Worm (Caenorhabditis elegans) whole organism, young adult: Measurements from ENCODE around the gene rec-8.
A peak's percentile ranks its signal among the peaks of the same experiment; 100 is the strongest.

Experiments used
- B0019.2 ChIP-seq: fragments of 200-800 bp; sonication (Bioruptor generic); conservative IDR thresholded peaks from 2 replicates; pipeline ENCODE4 v1.3.6; 2022; ENCODE audit warnings: missing genetic modification reagents, missing genetic modification characterization, missing compliant biosample characterization
- B0261.1 ChIP-seq: sonication (generic microtip); optimal IDR thresholded peaks from 2 replicates; lab custom pipeline; 2016; ENCODE audit warnings: mild to moderate bottlenecking, missing genetic modification characterization, moderate library complexity, missing compliant biosample characterization
- F22D6.2 ChIP-seq: sonication (generic microtip); optimal IDR thresholded peaks from 2 replicates; lab custom pipeline; 2016; ENCODE audit warnings: mild to moderate bottlenecking, missing genetic modification characterization, missing compliant biosample characterization
- F57A8.1 ChIP-seq: fragments of 200-800 bp; sonication (Bioruptor generic); optimal IDR thresholded peaks from 2 replicates; lab custom pipeline; 2018; ENCODE audit warnings: mild to moderate bottlenecking, missing genetic modification characterization, moderate library complexity, missing compliant biosample characterization
- F57C9.4 ChIP-seq: sonication (generic microtip); optimal IDR thresholded peaks from 2 replicates; lab custom pipeline; 2017; ENCODE audit warnings: mild to moderate bottlenecking, missing genetic modification characterization, missing compliant biosample characterization
- Y53G8AR.9 ChIP-seq: fragments of 200-800 bp; sonication (Bioruptor generic); conservative IDR thresholded peaks from 2 replicates; pipeline ENCODE4 v1.3.6; 2022; ENCODE audit warnings: missing genetic modification reagents, missing genetic modification characterization, missing compliant biosample characterization
- Y79H2A.3 ChIP-seq: fragments of 200-800 bp; sonication (Bioruptor generic); conservative IDR thresholded peaks from 2 replicates; pipeline ENCODE4 v1.3.6; 2022; ENCODE audit warnings: missing genetic modification reagents, missing genetic modification characterization, missing compliant biosample characterization
- ZK185.1 ChIP-seq: sonication (generic microtip); optimal IDR thresholded peaks from 2 replicates; lab custom pipeline; 2016; ENCODE audit warnings: mild to moderate bottlenecking, missing genetic modification characterization, missing compliant biosample characterization; ENCODE audit not compliant: poor library complexity, severe bottlenecking
- akir-1 ChIP-seq: fragments of 200-800 bp; sonication (Bioruptor generic); optimal IDR thresholded peaks from 2 replicates; lab custom pipeline; 2018; ENCODE audit warnings: mild to moderate bottlenecking, missing genetic modification characterization, moderate library complexity, missing compliant biosample characterization
- ama-1 ChIP-seq, 3 experiments: fragments of 150-350 bp in 1 of 3; sonication (generic microtip) in 2 of 3; optimal IDR thresholded peaks; 2 replicates each; lab custom pipeline; 2014 to 2018; ENCODE audit warnings: missing biosample characterization in 2 of 3, missing genetic modification characterization in 2 of 3, missing genetic modification reagents in 2 of 3
- aptf-3 ChIP-seq: fragments of 200-800 bp; sonication (Bioruptor generic); IDR thresholded peaks from 2 replicates; pipeline ENCODE4 v1.3.6; 2022; ENCODE audit warnings: missing genetic modification characterization, missing compliant biosample characterization
- atf-7 ChIP-seq: sonication (generic microtip); optimal IDR thresholded peaks from 2 replicates; lab custom pipeline; 2017; ENCODE audit warnings: mild to moderate bottlenecking, missing genetic modification characterization, missing compliant biosample characterization
- attf-6 ChIP-seq: fragments of 200-800 bp; sonication (Bioruptor generic); IDR thresholded peaks from 2 replicates; pipeline ENCODE4 v1.3.6; 2022; ENCODE audit warnings: missing genetic modification reagents, missing genetic modification characterization, missing compliant biosample characterization
- bed-2 ChIP-seq: fragments of 200-800 bp; sonication (Bioruptor generic); IDR thresholded peaks from 2 replicates; pipeline ENCODE4 v1.3.6; 2022; ENCODE audit warnings: missing genetic modification reagents, missing genetic modification characterization, missing compliant biosample characterization
- cebp-1 ChIP-seq, 2 experiments: fragments of 200-800 bp in 1 of 2; sonication (Bioruptor generic) in 1 of 2; sonication (generic microtip) in 1 of 2; IDR thresholded peaks in 1 of 2; optimal IDR thresholded peaks in 1 of 2; 2 replicates each; pipeline versions ENCODE4 v1.3.6 to Lab custom; 2017 to 2022; ENCODE audit warnings: missing compliant biosample characterization in 2 of 2, missing genetic modification characterization in 2 of 2, mild to moderate bottlenecking in 1 of 2, missing genetic modification reagents in 1 of 2, moderate library complexity in 1 of 2
- cebp-2 ChIP-seq: fragments of 200-800 bp; sonication (Bioruptor generic); IDR thresholded peaks from 2 replicates; pipeline ENCODE4 v1.3.6; 2022; ENCODE audit warnings: missing genetic modification characterization, missing compliant biosample characterization
- ceh-27 ChIP-seq: fragments of 200-800 bp; sonication (Bioruptor generic); optimal IDR thresholded peaks from 2 replicates; lab custom pipeline; 2018; ENCODE audit warnings: mild to moderate bottlenecking, missing genetic modification characterization, moderate library complexity, missing compliant biosample characterization
- dox-1 ChIP-seq: fragments of 200-800 bp; sonication (Bioruptor generic); IDR thresholded peaks from 2 replicates; pipeline ENCODE4 v1.3.6; 2022; ENCODE audit warnings: missing genetic modification reagents, missing genetic modification characterization, missing compliant biosample characterization
- dpff-1 ChIP-seq: sonication (generic microtip); optimal IDR thresholded peaks from 2 replicates; lab custom pipeline; 2017; ENCODE audit warnings: mild to moderate bottlenecking, missing genetic modification characterization, missing compliant biosample characterization
- dpl-1 ChIP-seq: fragments of 150-350 bp; optimal IDR thresholded peaks from 2 replicates; lab custom pipeline; 2014; ENCODE audit warnings: missing biosample characterization, missing genetic modification reagents, missing genetic modification characterization
- fkh-3 ChIP-seq: sonication (generic microtip); optimal IDR thresholded peaks from 2 replicates; lab custom pipeline; 2016; ENCODE audit warnings: mild to moderate bottlenecking, missing genetic modification characterization, missing compliant biosample characterization
- gei-17 ChIP-seq: fragments of 200-800 bp; sonication (Bioruptor generic); optimal IDR thresholded peaks from 2 replicates; lab custom pipeline; 2018; ENCODE audit warnings: mild to moderate bottlenecking, missing genetic modification characterization, missing compliant biosample characterization
- hmg-1.2 ChIP-seq: fragments of 200-800 bp; sonication (Bioruptor generic); IDR thresholded peaks from 2 replicates; pipeline ENCODE4 v1.3.6; 2022; ENCODE audit warnings: missing genetic modification reagents, missing genetic modification characterization, missing compliant biosample characterization
- hsf-1 ChIP-seq: fragments of 200-800 bp; sonication (Bioruptor generic); IDR thresholded peaks from 2 replicates; pipeline ENCODE4 v1.3.6; 2022; ENCODE audit warnings: missing genetic modification reagents, missing genetic modification characterization, missing compliant biosample characterization
- lag-1 ChIP-seq: fragments of 200-800 bp; sonication (Bioruptor generic); IDR thresholded peaks from 2 replicates; pipeline ENCODE4 v1.3.6; 2022; ENCODE audit warnings: missing genetic modification reagents, missing genetic modification characterization, missing compliant biosample characterization
- let-607 ChIP-seq, 2 experiments: fragments of 200-800 bp in 1 of 2; sonication (Bioruptor generic) in 1 of 2; sonication (generic microtip) in 1 of 2; optimal IDR thresholded peaks; 2 replicates each; lab custom pipeline; 2016 to 2018; ENCODE audit warnings: mild to moderate bottlenecking in 2 of 2, missing compliant biosample characterization in 2 of 2, missing genetic modification characterization in 2 of 2, moderate library complexity in 2 of 2, missing genotype in 1 of 2
- lin-40 ChIP-seq: sonication (generic microtip); optimal IDR thresholded peaks from 2 replicates; lab custom pipeline; 2016; ENCODE audit warnings: missing genetic modification characterization, mild to moderate bottlenecking, missing compliant biosample characterization, missing genotype, missing genetic modification reagents
- madf-3 ChIP-seq: fragments of 200-800 bp; sonication (Bioruptor generic); IDR thresholded peaks from 2 replicates; pipeline ENCODE4 v1.3.6; 2022; ENCODE audit warnings: missing genetic modification reagents, missing genetic modification characterization, missing compliant biosample characterization
- madf-8 ChIP-seq: fragments of 200-800 bp; sonication (Bioruptor generic); conservative IDR thresholded peaks from 2 replicates; pipeline ENCODE4 v1.3.6; 2022; ENCODE audit warnings: missing genetic modification reagents, missing genetic modification characterization, missing compliant biosample characterization
- nfya-2 ChIP-seq: fragments of 200-800 bp; sonication (Bioruptor generic); IDR thresholded peaks from 2 replicates; pipeline ENCODE4 v1.3.6; 2022; ENCODE audit warnings: missing genetic modification reagents, missing genetic modification characterization, missing compliant biosample characterization
- nfyb-1 ChIP-seq: fragments of 200-800 bp; sonication (Bioruptor generic); IDR thresholded peaks from 2 replicates; pipeline ENCODE4 v1.3.6; 2022; ENCODE audit warnings: missing genetic modification reagents, missing genetic modification characterization, missing compliant biosample characterization
- pbrm-1 ChIP-seq: fragments of 200-800 bp; sonication (Bioruptor generic); IDR thresholded peaks from 2 replicates; pipeline ENCODE4 v1.3.6; 2022; ENCODE audit warnings: missing genetic modification reagents, missing genetic modification characterization, missing compliant biosample characterization
- repo-1 ChIP-seq: sonication (generic microtip); optimal IDR thresholded peaks from 2 replicates; lab custom pipeline; 2017; ENCODE audit warnings: mild to moderate bottlenecking, missing genetic modification characterization, missing compliant biosample characterization
- snpc-3.4 ChIP-seq: sonication (generic microtip); optimal IDR thresholded peaks from 2 replicates; lab custom pipeline; 2017; ENCODE audit warnings: missing genetic modification characterization, mild to moderate bottlenecking, missing compliant biosample characterization, antibody characterized with exemption, moderate library complexity, missing genotype, missing genetic modification reagents
- snpc-4 ChIP-seq, 5 experiments: fragments of 150-350 bp in 1 of 5; sonication (generic microtip) in 4 of 5; optimal IDR thresholded peaks; 2 replicates each; lab custom pipeline; 2014 to 2018; ENCODE audit warnings: missing genetic modification characterization in 5 of 5, missing biosample characterization in 3 of 5, antibody characterized with exemption in 2 of 5, mild to moderate bottlenecking in 2 of 5, missing compliant biosample characterization in 2 of 5, missing genotype in 2 of 5, moderate library complexity in 2 of 5, missing genetic modification reagents in 1 of 5
- sptf-2 ChIP-seq: fragments of 200-800 bp; sonication (Bioruptor generic); optimal IDR thresholded peaks from 2 replicates; lab custom pipeline; 2018; ENCODE audit warnings: mild to moderate bottlenecking, missing genetic modification characterization, missing compliant biosample characterization
- tlf-1 ChIP-seq: fragments of 200-800 bp; sonication (Bioruptor generic); optimal IDR thresholded peaks from 2 replicates; lab custom pipeline; 2018; ENCODE audit warnings: mild to moderate bottlenecking, missing genetic modification characterization, missing compliant biosample characterization
- unc-62 ChIP-seq: fragments of 150-350 bp; optimal IDR thresholded peaks from 2 replicates; lab custom pipeline; 2014; ENCODE audit warnings: missing biosample characterization, missing genetic modification reagents, missing genetic modification characterization
- zim-3 ChIP-seq: sonication (generic microtip); optimal IDR thresholded peaks from 2 replicates; lab custom pipeline; 2017; ENCODE audit warnings: mild to moderate bottlenecking, missing genetic modification characterization, moderate library complexity, missing compliant biosample characterization
- ztf-26 ChIP-seq: sonication (generic microtip); optimal IDR thresholded peaks from 2 replicates; lab custom pipeline; 2017; ENCODE audit warnings: missing genetic modification characterization, missing compliant biosample characterization

rec-8 gene

DNA sequence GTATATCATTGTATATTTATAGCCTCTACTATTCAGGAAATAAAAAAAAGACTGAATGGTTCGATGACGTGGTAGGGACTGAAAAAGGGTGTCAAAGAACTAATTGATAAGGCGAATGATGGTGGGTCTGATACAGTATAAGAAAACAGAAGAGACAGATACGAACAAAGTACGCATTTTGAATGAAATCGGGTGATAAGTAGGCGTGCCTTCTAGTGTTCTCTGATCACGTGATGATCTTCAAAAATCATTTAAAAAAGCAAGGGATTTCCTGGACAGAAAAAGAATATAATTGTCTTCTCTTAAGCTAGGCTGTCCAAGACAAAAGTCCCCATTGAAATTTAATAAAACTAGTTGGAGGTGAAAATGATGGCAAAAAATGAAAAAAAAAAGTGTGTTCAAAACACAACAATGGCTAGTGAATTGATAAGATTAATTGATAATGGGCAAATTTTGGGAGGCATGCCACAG, 40.3 kb upstream of the rec-8 start (continued):
- TF ChIP-seq unc-62 (GFP tag; lab: Kevin White, UChicago), result no peak
- no peak; the same call in 1 of the 2 replicates for TF ChIP-seq cebp-1 (GFP tag; IDR thresholded peaks at IDR 0.05; lab: Robert Waterston, UW)
- peak; percentile 34 for TF ChIP-seq cebp-1 (tag; optimal IDR thresholded peaks at IDR 0.05; lab: Kevin White, UChicago)
- no peak for TF ChIP-seq attf-6
- no peak for TF ChIP-seq F57A8.1 (GFP tag; lab: Kevin White, UChicago)
- TF ChIP-seq dpl-1 (GFP tag; lab: Kevin White, UChicago), result no peak
- TF ChIP-seq snpc-4 (GFP tag; optimal IDR thresholded peaks at IDR 0.05; lab: Kevin White, UChicago), result no peak
- TF ChIP-seq snpc-4 (tag; optimal IDR thresholded peaks at IDR 0.05; lab: Kevin White, UChicago), result peak in 1 of 4 experiments; percentile 0
- peak; percentile 44 for TF ChIP-seq atf-7 (tag; lab: Kevin White, UChicago)
- TF ChIP-seq bed-2 (GFP tag; lab: Robert Waterston, UW), result no peak
- TF ChIP-seq nfya-2, result no peak
- TF ChIP-seq lag-1 (GFP tag; lab: Robert Waterston, UW), result no peak
- peak; percentile 5 for TF ChIP-seq tlf-1 (GFP tag; lab: Kevin White, UChicago)
- no peak for TF ChIP-seq B0019.2 (GFP tag; lab: Robert Waterston, UW)

DNA sequence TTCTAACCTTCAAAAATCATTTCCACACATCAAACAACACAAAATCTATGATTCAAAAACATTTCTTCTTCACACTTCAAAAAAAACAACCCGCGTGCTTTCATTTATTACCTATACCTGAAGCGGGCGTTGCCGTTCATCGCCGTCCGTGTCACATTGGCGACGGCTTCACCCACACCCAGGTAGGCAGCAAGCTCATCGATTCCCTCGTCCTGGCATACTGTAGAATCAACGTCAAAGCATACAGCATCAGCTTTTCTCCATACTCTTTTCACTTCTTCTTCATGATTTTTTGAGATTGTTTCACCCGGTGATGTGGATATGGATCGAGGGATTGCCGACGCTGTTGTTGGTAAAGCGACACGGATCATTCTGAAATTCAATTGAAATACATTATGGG, 39.2 kb upstream of the rec-8 start:
- TF ChIP-seq ztf-26 (peak; percentile 35), hsf-1 (GFP tag; lab: Robert Waterston, UW) (0 out of 2 replicates have a peak, but pooled peaks have one; percentile 40), dox-1 (0 out of 2 replicates have a peak, but pooled peaks have one; percentile 28), Y79H2A.3 (no peak), F57C9.4 (tag; lab: Kevin White, UChicago) (no peak), zim-3 (tag; lab: Kevin White, UChicago) (peak; percentile 67), akir-1 (GFP tag; lab: Kevin White, UChicago) (no peak)
- TF ChIP-seq, all 124 proteins: peak for 4

DNA sequence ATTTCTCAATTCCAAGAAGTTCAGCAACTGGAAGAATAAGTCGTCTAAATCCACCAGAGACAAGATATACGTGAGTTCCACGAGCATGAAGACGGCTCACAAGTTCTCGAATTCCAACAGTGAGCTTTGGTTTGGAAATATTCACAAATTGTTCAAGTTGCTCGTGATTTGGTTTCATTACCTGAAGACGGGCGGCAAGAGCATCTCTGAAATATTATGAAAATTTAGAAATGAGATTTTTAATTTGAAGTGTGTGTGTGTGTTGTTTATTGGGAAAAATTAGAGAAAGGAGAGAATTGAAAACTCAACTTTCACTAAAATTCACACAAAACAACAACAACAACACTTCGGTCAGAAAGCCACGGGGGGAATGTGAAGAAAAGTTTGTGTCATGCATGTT, 37.8 kb upstream of the rec-8 start:
- TF ChIP-seq repo-1 (tag; lab: Kevin White, UChicago), result peak; percentile 52
- TF ChIP-seq B0261.1 (tag; lab: Kevin White, UChicago), result no peak
- TF ChIP-seq sptf-2, result no peak
- no peak for TF ChIP-seq nfya-2
- TF ChIP-seq dpff-1 (tag; lab: Kevin White, UChicago), result no peak

DNA sequence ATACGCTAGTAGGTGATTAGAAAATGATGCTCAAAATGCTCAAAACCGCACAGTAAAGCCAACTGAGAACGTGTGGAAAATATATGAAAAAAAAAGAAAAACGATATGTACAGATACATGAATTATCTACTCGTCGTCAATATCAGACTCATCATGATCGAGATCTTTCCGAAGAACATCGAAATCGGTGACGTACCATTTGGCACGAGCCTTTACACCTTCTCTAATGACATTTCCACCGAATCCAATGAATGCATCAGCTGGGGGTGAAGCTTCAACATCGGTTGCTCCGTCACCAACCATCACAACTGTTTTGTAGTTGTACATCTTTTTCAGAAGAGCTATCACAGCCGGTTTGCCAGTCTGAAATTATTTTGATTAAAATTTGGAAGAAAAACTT, 36.2 kb upstream of the rec-8 start:
- TF ChIP-seq pbrm-1 (GFP tag; lab: Robert Waterston, UW), result 0 out of 2 replicates have a peak, but pooled peaks have one; percentile 6
- TF ChIP-seq aptf-3, result no peak
- TF ChIP-seq ZK185.1, result peak; percentile 74
- TF ChIP-seq, all 124 proteins: peak for 2

DNA sequence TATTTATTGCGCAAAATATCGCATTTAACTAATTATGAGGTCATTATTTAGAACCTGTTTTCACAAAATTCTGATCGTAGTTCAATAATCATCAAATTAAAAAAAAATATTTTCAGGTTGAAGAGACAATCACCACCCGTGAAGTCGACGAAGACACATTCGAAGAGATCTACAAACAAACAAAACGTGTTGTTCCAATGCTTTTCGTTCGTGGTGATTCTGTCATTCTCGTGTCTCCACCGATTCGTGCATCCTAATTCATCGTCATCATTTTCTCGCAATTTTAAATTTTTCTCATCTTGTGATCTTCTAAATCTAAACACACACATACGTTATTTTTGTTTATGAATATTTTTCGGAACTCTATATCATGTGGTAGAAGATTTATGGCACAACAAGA, 35.8 kb upstream of the rec-8 start:
- peak; percentile 18 for TF ChIP-seq ceh-27 (GFP tag; lab: Kevin White, UChicago)
- TF ChIP-seq hmg-1.2, result peak; percentile 21
- TF ChIP-seq F22D6.2 (tag; lab: Kevin White, UChicago), result peak; percentile 29
- TF ChIP-seq fkh-3, result no peak
- peak; percentile 20 for TF ChIP-seq gei-17 (GFP tag; lab: Kevin White, UChicago)
- no peak for TF ChIP-seq let-607 (tag; optimal IDR thresholded peaks at IDR 0.05; lab: Kevin White, UChicago)
- TF ChIP-seq tlf-1 (GFP tag; lab: Kevin White, UChicago), result peak; percentile 29
- TF ChIP-seq madf-8, result no peak
- TF ChIP-seq nfyb-1 (GFP tag; lab: Robert Waterston, UW), result 0 out of 2 replicates have a peak, but pooled peaks have one; percentile 34
- TF ChIP-seq lin-40 (tag; lab: Kevin White, UChicago), result peak; percentile 47
- TF ChIP-seq ZK185.1, result peak; percentile 36
- TF ChIP-seq madf-3 (GFP tag; lab: Robert Waterston, UW), result 0 out of 2 replicates have a peak, but pooled peaks have one; percentile 60
- TF ChIP-seq cebp-2 (GFP tag; lab: Robert Waterston, UW), result 0 out of 2 replicates have a peak, but pooled peaks have one; percentile 32
- TF ChIP-seq Y53G8AR.9 (GFP tag; lab: Robert Waterston, UW), result 0 out of 2 replicates have a peak, but pooled peaks have one; percentile 57
- TF ChIP-seq snpc-3.4 (tag; lab: Kevin White, UChicago), result peak; percentile 30
- TF ChIP-seq ama-1 (optimal IDR thresholded peaks at IDR 0.05; lab: Kevin White, UChicago), result peak; percentile 62
- no peak for TF ChIP-seq ama-1 (GFP tag; optimal IDR thresholded peaks at IDR 0.05; lab: Kevin White, UChicago)
